Worm (Caenorhabditis elegans) whole organism, L1 larva: ENCODE data around the gene nlp-63.

ENCODE experiments used
- aha-1 ChIP-seq: fragments of 150-350 bp; optimal IDR thresholded peaks from 2 replicates; lab custom pipeline; 2014; ENCODE audit warnings: missing biosample characterization, missing genetic modification characterization
- aly-2 ChIP-seq: fragments of 150-350 bp; optimal IDR thresholded peaks from 2 replicates; lab custom pipeline; 2014; ENCODE audit warnings: missing biosample characterization, missing genetic modification characterization
- blmp-1 ChIP-seq: fragments of 150-350 bp; optimal IDR thresholded peaks from 2 replicates; lab custom pipeline; 2014; ENCODE audit warnings: missing biosample characterization, missing genetic modification characterization
- ceh-88 ChIP-seq: fragments of 200-800 bp; sonication (Bioruptor generic); IDR thresholded peaks from 2 replicates; pipeline ENCODE4 v1.3.6; 2022; ENCODE audit warnings: missing genetic modification characterization, missing compliant biosample characterization
- ceh-90 ChIP-seq: sonication (generic microtip); optimal IDR thresholded peaks from 2 replicates; lab custom pipeline; 2016; ENCODE audit warnings: missing genetic modification characterization, missing compliant biosample characterization
- dpl-1 ChIP-seq, 3 experiments: fragments of 150-350 bp in 2 of 3; sonication (generic microtip) in 1 of 3; optimal IDR thresholded peaks; 2 replicates each; lab custom pipeline; 2014 to 2017; ENCODE audit warnings: missing biosample characterization in 3 of 3, missing genetic modification characterization in 3 of 3, missing genetic modification reagents in 3 of 3
- dsc-1 ChIP-seq: sonication (generic microtip); optimal IDR thresholded peaks from 2 replicates; lab custom pipeline; 2016; ENCODE audit warnings: mild to moderate bottlenecking, missing genetic modification characterization, missing compliant biosample characterization
- efl-1 ChIP-seq, 4 experiments: fragments of 150-350 bp; optimal IDR thresholded peaks in 3 of 4; peaks in 1 of 4; 1 replicate in 1 of 4; 2 replicates in 3 of 4; lab custom pipeline; 2014; ENCODE audit warnings: missing biosample characterization in 2 of 4, missing genetic modification characterization in 2 of 4, missing genetic modification reagents in 2 of 4
- egl-13 ChIP-seq: sonication (generic microtip); optimal IDR thresholded peaks from 2 replicates; lab custom pipeline; 2016; ENCODE audit warnings: missing genotype, missing genetic modification reagents, missing genetic modification characterization, missing compliant biosample characterization
- egl-27 ChIP-seq, 2 experiments: fragments of 150-350 bp in 1 of 2; sonication (generic microtip); optimal IDR thresholded peaks; 3 replicates each; lab custom pipeline; 2017 to 2018; ENCODE audit warnings: missing biosample characterization in 2 of 2, missing genetic modification characterization in 2 of 2, missing genetic modification reagents in 2 of 2
- elt-2 ChIP-seq: sonication (generic microtip); optimal IDR thresholded peaks from 2 replicates; lab custom pipeline; 2016; ENCODE audit warnings: missing genetic modification characterization, mild to moderate bottlenecking, inconsistent platforms, missing compliant biosample characterization, missing genetic modification reagents
- elt-3 ChIP-seq, 6 experiments: fragments of 150-350 bp in 1 of 6; sonication (generic microtip); optimal IDR thresholded peaks; 2 replicates each; lab custom pipeline; 2017 to 2018; ENCODE audit warnings: missing biosample characterization in 6 of 6, missing genetic modification characterization in 6 of 6, inconsistent platforms in 1 of 6
- fkh-4 ChIP-seq: sonication (generic microtip); optimal IDR thresholded peaks from 2 replicates; lab custom pipeline; 2016; ENCODE audit warnings: missing compliant biosample characterization, missing genetic modification characterization, borderline replicate concordance
- fkh-8 ChIP-seq: sonication (generic microtip); optimal IDR thresholded peaks from 2 replicates; lab custom pipeline; 2016; ENCODE audit warnings: mild to moderate bottlenecking, missing genetic modification characterization, missing compliant biosample characterization
- fos-1 ChIP-seq: fragments of 150-350 bp; optimal IDR thresholded peaks from 2 replicates; lab custom pipeline; 2014; ENCODE audit warnings: missing biosample characterization, missing genetic modification characterization
- hpl-2 ChIP-seq: fragments of 150-350 bp; optimal IDR thresholded peaks from 2 replicates; lab custom pipeline; 2014; ENCODE audit warnings: missing biosample characterization, missing genetic modification reagents, missing genetic modification characterization
- isw-1 ChIP-seq: fragments of 200-800 bp; sonication (Bioruptor generic); IDR thresholded peaks from 2 replicates; pipeline ENCODE4 v1.3.6; 2022; ENCODE audit warnings: missing genetic modification characterization, missing compliant biosample characterization
- lin-13 ChIP-seq: fragments of 150-350 bp; optimal IDR thresholded peaks from 2 replicates; lab custom pipeline; 2014; ENCODE audit warnings: missing biosample characterization, missing genetic modification reagents, missing genetic modification characterization
- lin-14 ChIP-seq: fragments of 200-800 bp; sonication (Bioruptor generic); optimal IDR thresholded peaks from 2 replicates; lab custom pipeline; 2018; ENCODE audit warnings: mild to moderate bottlenecking, missing genetic modification characterization, moderate library complexity, missing compliant biosample characterization
- lin-15B ChIP-seq: fragments of 150-350 bp; sonication (generic microtip); optimal IDR thresholded peaks from 3 replicates; lab custom pipeline; 2014; ENCODE audit warnings: missing biosample characterization, missing genetic modification characterization
- lin-35 ChIP-seq, 2 experiments: fragments of 150-350 bp; optimal IDR thresholded peaks; 2 replicates each; lab custom pipeline; 2014; ENCODE audit warnings: missing biosample characterization in 2 of 2, missing genetic modification characterization in 2 of 2, missing genetic modification reagents in 2 of 2
- lin-39 ChIP-seq: fragments of 150-350 bp; optimal IDR thresholded peaks from 2 replicates; lab custom pipeline; 2014; ENCODE audit warnings: missing biosample characterization, missing genetic modification reagents, missing genetic modification characterization
- lir-3 ChIP-seq: sonication (generic microtip); optimal IDR thresholded peaks from 2 replicates; lab custom pipeline; 2016; ENCODE audit warnings: mild to moderate bottlenecking, missing genetic modification characterization, moderate library complexity, missing compliant biosample characterization; ENCODE audit not compliant: poor library complexity
- lsy-2 ChIP-seq, 2 experiments: fragments of 150-350 bp; optimal IDR thresholded peaks; 2 replicates each; lab custom pipeline; 2014; ENCODE audit warnings: missing biosample characterization in 2 of 2, missing genetic modification characterization in 2 of 2
- mdl-1 ChIP-seq, 2 experiments: fragments of 150-350 bp; optimal IDR thresholded peaks; 2 replicates each; lab custom pipeline; 2014 to 2017; ENCODE audit warnings: missing biosample characterization in 2 of 2, missing genetic modification characterization in 2 of 2, inconsistent platforms in 1 of 2
- mep-1 ChIP-seq: fragments of 150-350 bp; optimal IDR thresholded peaks from 2 replicates; lab custom pipeline; 2014; ENCODE audit warnings: missing biosample characterization, missing genetic modification characterization
- nhr-19 ChIP-seq: fragments of 200-800 bp; sonication (Bioruptor generic); conservative IDR thresholded peaks from 2 replicates; pipeline ENCODE4 v1.3.6; 2022; ENCODE audit warnings: missing genetic modification characterization, missing compliant biosample characterization
- nhr-20 ChIP-seq: sonication (generic microtip); optimal IDR thresholded peaks from 2 replicates; lab custom pipeline; 2016; ENCODE audit warnings: mild to moderate bottlenecking, missing genetic modification characterization, missing compliant biosample characterization
- nhr-77 ChIP-seq: fragments of 150-350 bp; optimal IDR thresholded peaks from 2 replicates; lab custom pipeline; 2014; ENCODE audit warnings: missing biosample characterization, missing genetic modification characterization
- nhr-85 ChIP-seq: sonication (generic microtip); peaks from one replicate; lab custom pipeline; 2016; ENCODE audit warnings: missing genetic modification characterization, inconsistent platforms, missing compliant biosample characterization
- nhr-90 ChIP-seq: sonication (generic microtip); optimal IDR thresholded peaks from 2 replicates; lab custom pipeline; 2016; ENCODE audit warnings: mild to moderate bottlenecking, missing genetic modification characterization, missing compliant biosample characterization; ENCODE audit not compliant: poor library complexity
- pag-3 ChIP-seq: sonication (generic microtip); optimal IDR thresholded peaks from 2 replicates; lab custom pipeline; 2017; ENCODE audit warnings: missing genetic modification characterization, mild to moderate bottlenecking, missing compliant biosample characterization, antibody characterized with exemption, borderline replicate concordance; ENCODE audit not compliant: insufficient read depth
- rnt-1 ChIP-seq: sonication (generic microtip); optimal IDR thresholded peaks from 2 replicates; lab custom pipeline; 2016; ENCODE audit warnings: mild to moderate bottlenecking, missing genetic modification characterization, moderate library complexity, missing compliant biosample characterization
- skn-1 ChIP-seq: fragments of 150-350 bp; optimal IDR thresholded peaks from 2 replicates; lab custom pipeline; 2014; ENCODE audit warnings: missing biosample characterization, missing genetic modification characterization
- snpc-4 ChIP-seq: fragments of 150-350 bp; optimal IDR thresholded peaks from 2 replicates; lab custom pipeline; 2014; ENCODE audit warnings: missing biosample characterization, missing genetic modification characterization
- snu-23 ChIP-seq: sonication (generic microtip); optimal IDR thresholded peaks from 2 replicates; lab custom pipeline; 2016; ENCODE audit warnings: missing genetic modification characterization, missing compliant biosample characterization
- sox-4 ChIP-seq: sonication (generic microtip); optimal IDR thresholded peaks from 2 replicates; lab custom pipeline; 2016; ENCODE audit warnings: missing genetic modification characterization, missing compliant biosample characterization
- sptf-1 ChIP-seq: fragments of 150-350 bp; optimal IDR thresholded peaks from 2 replicates; lab custom pipeline; 2014; ENCODE audit warnings: missing biosample characterization, missing genetic modification characterization
- swsn-7 ChIP-seq: sonication (generic microtip); optimal IDR thresholded peaks from 2 replicates; lab custom pipeline; 2016; ENCODE audit warnings: missing genetic modification characterization, missing compliant biosample characterization
- tbx-2 ChIP-seq: sonication (generic microtip); optimal IDR thresholded peaks from 2 replicates; lab custom pipeline; 2016; ENCODE audit warnings: missing genetic modification characterization, missing compliant biosample characterization
- tlp-1 ChIP-seq: fragments of 150-350 bp; optimal IDR thresholded peaks from 2 replicates; lab custom pipeline; 2014; ENCODE audit warnings: missing biosample characterization, missing genetic modification characterization
- unc-130 ChIP-seq: fragments of 150-350 bp; optimal IDR thresholded peaks from 2 replicates; lab custom pipeline; 2017; ENCODE audit warnings: missing biosample characterization, missing genetic modification characterization, inconsistent platforms
- unc-62 ChIP-seq: fragments of 150-350 bp; optimal IDR thresholded peaks from 2 replicates; lab custom pipeline; 2014; ENCODE audit warnings: missing biosample characterization, missing genetic modification reagents, missing genetic modification characterization
- xbp-1 ChIP-seq: sonication (generic microtip); optimal IDR thresholded peaks from 2 replicates; lab custom pipeline; 2016; ENCODE audit warnings: missing genetic modification characterization, missing compliant biosample characterization
- zip-4 ChIP-seq: fragments of 200-800 bp; sonication (Bioruptor generic); optimal IDR thresholded peaks from 2 replicates; lab custom pipeline; 2018; ENCODE audit warnings: mild to moderate bottlenecking, missing genetic modification characterization, moderate library complexity, missing compliant biosample characterization
- ztf-4 ChIP-seq: fragments of 150-350 bp; optimal IDR thresholded peaks from 2 replicates; lab custom pipeline; 2014; ENCODE audit warnings: missing biosample characterization, missing genetic modification characterization

nlp-63 gene

ce11 chrII:10174338-10174737 is 19.1 kb downstream of the nlp-63 start, which contains the start of gene F33H1.4 (continued):
- no peak for TF ChIP-seq tlp-1
- TF ChIP-seq xbp-1 (tag; lab: Kevin White, UChicago), result peak; percentile 16
- peak; percentile 89 for TF ChIP-seq lin-14 (GFP tag; lab: Kevin White, UChicago)
- TF ChIP-seq sptf-1, result no peak
- TF ChIP-seq lin-13 (GFP tag; lab: Kevin White, UChicago), result peak; percentile 98
- no peak for TF ChIP-seq sox-4 (tag; lab: Kevin White, UChicago)
- no peak for TF ChIP-seq lir-3
- no peak for TF ChIP-seq unc-62 (GFP tag; lab: Kevin White, UChicago)
- TF ChIP-seq egl-27 (tag; optimal IDR thresholded peaks at IDR 0.05; lab: Kevin White, UChicago), result no peak
- TF ChIP-seq blmp-1, result peak; percentile 91
- peak; percentile 23 for TF ChIP-seq nhr-77 (tag; lab: Kevin White, UChicago)
- peak; percentile 64 for TF ChIP-seq nhr-85 (tag; lab: Kevin White, UChicago)
- TF ChIP-seq nhr-20 (tag; lab: Kevin White, UChicago), result peak; percentile 48
- TF ChIP-seq lin-39 (tag; lab: Kevin White, UChicago), result no peak
- no peak for TF ChIP-seq ztf-4 (tag; lab: Kevin White, UChicago)
- no peak for TF ChIP-seq elt-2 (tag; lab: Kevin White, UChicago)
- peak; percentile 83 to 97 for TF ChIP-seq lsy-2 (tag; optimal IDR thresholded peaks at IDR 0.05; lab: Kevin White, UChicago)
- peak; percentile 50 for TF ChIP-seq fkh-8 (tag; lab: Kevin White, UChicago)
- no peak for TF ChIP-seq pag-3 (tag; lab: Kevin White, UChicago)
- peak; percentile 27 to 50 (median 50) for TF ChIP-seq dpl-1 (GFP tag; optimal IDR thresholded peaks at IDR 0.05; lab: Kevin White, UChicago)
- TF ChIP-seq aly-2, result peak; percentile 6
- TF ChIP-seq mep-1 (tag; lab: Kevin White, UChicago), result peak; percentile 70
- peak; percentile 61 for TF ChIP-seq rnt-1 (tag; lab: Kevin White, UChicago)
- peak; percentile 3 for TF ChIP-seq skn-1
- TF ChIP-seq nhr-90 (tag; lab: Kevin White, UChicago), result peak; percentile 28
- peak; percentile 35 for TF ChIP-seq swsn-7 (tag; lab: Kevin White, UChicago)

- no peak for TF ChIP-seq egl-13
- no peak for TF ChIP-seq aha-1
- TF ChIP-seq ceh-88 (GFP tag; lab: Robert Waterston, UW), result no peak
- no peak for TF ChIP-seq lin-15B (tag; lab: Kevin White, UChicago)
- no peak for TF ChIP-seq aly-2
Observed at ce11 chrII:10182634-10183033, 27.4 kb downstream of the nlp-63 start, which contains the start of gene srd-1. Gene srd-1, minus strand, starts transcription at chrII:10182734.

- TF ChIP-seq elt-3 (tag; optimal IDR thresholded peaks at IDR 0.05; lab: Kevin White, UChicago) (no peak), snu-23 (no peak), fkh-4 (tag; lab: Kevin White, UChicago) (no peak)
Observed at ce11 chrII:10187808-10188207, 32.6 kb downstream of the nlp-63 start, which contains the start of gene srd-2. Gene srd-2, minus strand, starts transcription at chrII:10187908.

ce11 chrII:10189369-10189768 is 34.2 kb downstream of the nlp-63 start, which contains the start of gene cdc-25.4:
Gene cdc-25.4, minus strand, starts transcription at chrII:10189469.
- no peak for TF ChIP-seq hpl-2 (GFP tag; lab: Kevin White, UChicago)
- TF ChIP-seq lin-14 (GFP tag; lab: Kevin White, UChicago), result no peak
- TF ChIP-seq sox-4 (tag; lab: Kevin White, UChicago), result no peak
- no peak for TF ChIP-seq dsc-1 (tag; lab: Kevin White, UChicago)
- TF ChIP-seq nhr-20 (tag; lab: Kevin White, UChicago), result no peak

ce11 chrII:10192207-10192606 is 37.0 kb downstream of the nlp-63 start, which contains the start of gene R05H5.7:
Gene R05H5.7, plus strand, starts transcription at chrII:10192507.
- TF ChIP-seq fos-1 (tag; lab: Kevin White, UChicago), result no peak
- TF ChIP-seq nhr-90 (tag; lab: Kevin White, UChicago), result no peak
- TF ChIP-seq unc-130 (tag; lab: Kevin White, UChicago), result no peak
- no peak for TF ChIP-seq zip-4 (GFP tag; lab: Kevin White, UChicago)
- TF ChIP-seq lin-35 (GFP tag; optimal IDR thresholded peaks at IDR 0.05; lab: Kevin White, UChicago), result no peak
- TF ChIP-seq isw-1 (GFP tag; lab: Robert Waterston, UW), result no peak
- no peak for TF ChIP-seq efl-1 (optimal IDR thresholded peaks at IDR 0.05; lab: Kevin White, UChicago)
- TF ChIP-seq efl-1 (GFP tag; optimal IDR thresholded peaks at IDR 0.05 in 1 of 2; lab: Kevin White, UChicago), result no peak
- TF ChIP-seq mdl-1 (tag; optimal IDR thresholded peaks at IDR 0.05; lab: Kevin White, UChicago), result no peak
- no peak for TF ChIP-seq xbp-1 (tag; lab: Kevin White, UChicago)
- no peak for TF ChIP-seq egl-27 (tag; optimal IDR thresholded peaks at IDR 0.05; lab: Kevin White, UChicago)
- TF ChIP-seq tbx-2 (tag; lab: Kevin White, UChicago), result no peak
- no peak for TF ChIP-seq ceh-90 (tag; lab: Kevin White, UChicago)
- TF ChIP-seq snpc-4 (tag; lab: Kevin White, UChicago), result no peak
- TF ChIP-seq nhr-19 (GFP tag; lab: Robert Waterston, UW), result no peak
